Worm (Caenorhabditis elegans) whole organism, L2 larva: ENCODE data around the gene F53A10.2.

ENCODE experiments used
- F13H6.1 ChIP-seq: sonication (generic microtip); optimal IDR thresholded peaks from 2 replicates; lab custom pipeline; 2016; ENCODE audit warnings: missing genetic modification characterization, missing compliant biosample characterization
- R02D3.7 ChIP-seq: fragments of 150-350 bp; optimal IDR thresholded peaks from 2 replicates; lab custom pipeline; 2014; ENCODE audit warnings: missing biosample characterization, missing genetic modification characterization
- Y55F3AM.14 ChIP-seq: fragments of 200-800 bp; sonication (Bioruptor generic); optimal IDR thresholded peaks from 2 replicates; lab custom pipeline; 2018; ENCODE audit warnings: mild to moderate bottlenecking, missing genetic modification characterization, missing compliant biosample characterization
- ZK546.5 ChIP-seq: sonication (generic microtip); optimal IDR thresholded peaks from 2 replicates; lab custom pipeline; 2017; ENCODE audit warnings: missing biosample characterization, missing genetic modification characterization
- alr-1 ChIP-seq: fragments of 150-350 bp; optimal IDR thresholded peaks from 2 replicates; lab custom pipeline; 2014; ENCODE audit warnings: missing biosample characterization, missing genetic modification characterization
- blmp-1 ChIP-seq: sonication (generic microtip); optimal IDR thresholded peaks from 2 replicates; lab custom pipeline; 2017; ENCODE audit warnings: missing genetic modification characterization, mild to moderate bottlenecking, missing compliant biosample characterization, antibody characterized with exemption, moderate library complexity; ENCODE audit not compliant: insufficient read depth
- ceh-16 ChIP-seq: fragments of 150-350 bp; optimal IDR thresholded peaks from 2 replicates; lab custom pipeline; 2014; ENCODE audit warnings: missing biosample characterization, missing genetic modification characterization
- ceh-82 ChIP-seq: fragments of 150-350 bp; optimal IDR thresholded peaks from 2 replicates; lab custom pipeline; 2014; ENCODE audit warnings: missing biosample characterization, missing genetic modification characterization
- crh-2 ChIP-seq: sonication (generic microtip); optimal IDR thresholded peaks from 2 replicates; lab custom pipeline; 2017; ENCODE audit warnings: missing biosample characterization, missing genetic modification characterization
- dmd-4 ChIP-seq: sonication (generic microtip); optimal IDR thresholded peaks from 2 replicates; lab custom pipeline; 2017; ENCODE audit warnings: missing biosample characterization, missing genetic modification characterization
- egl-27 ChIP-seq: sonication (generic microtip); optimal IDR thresholded peaks from 3 replicates; lab custom pipeline; 2017; ENCODE audit warnings: missing biosample characterization, missing genetic modification reagents, missing genetic modification characterization
- elt-1 ChIP-seq: fragments of 150-350 bp; optimal IDR thresholded peaks from 2 replicates; lab custom pipeline; 2014; ENCODE audit warnings: missing biosample characterization, missing genetic modification characterization
- fos-1 ChIP-seq: fragments of 150-350 bp; optimal IDR thresholded peaks from 2 replicates; lab custom pipeline; 2014; ENCODE audit warnings: missing biosample characterization, missing genetic modification characterization
- lin-11 ChIP-seq: fragments of 150-350 bp; sonication (generic microtip); optimal IDR thresholded peaks from 2 replicates; lab custom pipeline; 2014; ENCODE audit warnings: missing biosample characterization, missing genetic modification characterization, inconsistent platforms, mixed read lengths
- lin-13 ChIP-seq: fragments of 150-350 bp; optimal IDR thresholded peaks from 2 replicates; lab custom pipeline; 2014; ENCODE audit warnings: missing biosample characterization, missing genetic modification reagents, missing genetic modification characterization
- lin-39 ChIP-seq: fragments of 150-350 bp; optimal IDR thresholded peaks from 2 replicates; lab custom pipeline; 2014; ENCODE audit warnings: missing biosample characterization, missing genetic modification reagents, missing genetic modification characterization
- nhr-10 ChIP-seq: sonication (generic microtip); optimal IDR thresholded peaks from 2 replicates; lab custom pipeline; 2017; ENCODE audit warnings: missing biosample characterization, missing genetic modification characterization
- nhr-11 ChIP-seq: fragments of 150-350 bp; optimal IDR thresholded peaks from 2 replicates; lab custom pipeline; 2014; ENCODE audit warnings: missing biosample characterization, missing genetic modification characterization
- nhr-12 ChIP-seq: fragments of 150-350 bp; optimal IDR thresholded peaks from 2 replicates; lab custom pipeline; 2014; ENCODE audit warnings: missing biosample characterization, missing genetic modification characterization
- nhr-129 ChIP-seq: fragments of 150-350 bp; optimal IDR thresholded peaks from 2 replicates; lab custom pipeline; 2014; ENCODE audit warnings: missing biosample characterization, missing genetic modification characterization
- nhr-23 ChIP-seq: fragments of 150-350 bp; optimal IDR thresholded peaks from 2 replicates; lab custom pipeline; 2014; ENCODE audit warnings: missing biosample characterization, missing genetic modification reagents, missing genetic modification characterization
- nhr-237 ChIP-seq: fragments of 150-350 bp; optimal IDR thresholded peaks from 2 replicates; lab custom pipeline; 2014; ENCODE audit warnings: missing biosample characterization, missing genetic modification characterization
- nhr-25 ChIP-seq: fragments of 150-350 bp; sonication (generic microtip); optimal IDR thresholded peaks from 3 replicates; lab custom pipeline; 2014; ENCODE audit warnings: missing biosample characterization, missing genetic modification characterization
- nhr-6 ChIP-seq: fragments of 150-350 bp; optimal IDR thresholded peaks from 2 replicates; lab custom pipeline; 2014; ENCODE audit warnings: missing biosample characterization, missing genetic modification characterization
- skn-1 ChIP-seq: sonication (generic microtip); optimal IDR thresholded peaks from 2 replicates; lab custom pipeline; 2017; ENCODE audit warnings: missing biosample characterization, missing genetic modification characterization
- sma-3 ChIP-seq: sonication (generic microtip); optimal IDR thresholded peaks from 2 replicates; lab custom pipeline; 2016; ENCODE audit warnings: missing genetic modification reagents, missing genetic modification characterization, missing compliant biosample characterization
- sma-9 ChIP-seq, 2 experiments: fragments of 150-350 bp in 1 of 2; sonication (generic microtip) in 1 of 2; optimal IDR thresholded peaks; 2 replicates each; lab custom pipeline; 2014 to 2016; ENCODE audit warnings: missing genetic modification characterization in 2 of 2, mild to moderate bottlenecking in 1 of 2, missing biosample characterization in 1 of 2, missing compliant biosample characterization in 1 of 2, missing genetic modification reagents in 1 of 2, moderate library complexity in 1 of 2
- snpc-4 ChIP-seq: fragments of 150-350 bp; optimal IDR thresholded peaks from 2 replicates; lab custom pipeline; 2014; ENCODE audit warnings: missing biosample characterization, missing genetic modification characterization
- unc-39 ChIP-seq: fragments of 150-350 bp; optimal IDR thresholded peaks from 2 replicates; lab custom pipeline; 2014; ENCODE audit warnings: missing biosample characterization, missing genetic modification characterization
- zag-1 ChIP-seq: fragments of 150-350 bp; optimal IDR thresholded peaks from 2 replicates; lab custom pipeline; 2014; ENCODE audit warnings: missing biosample characterization, missing genetic modification characterization
- ztf-1 ChIP-seq: fragments of 200-800 bp; sonication (Bioruptor generic); conservative IDR thresholded peaks from 2 replicates; pipeline ENCODE4 v1.3.6; 2022; ENCODE audit warnings: missing genetic modification characterization, missing compliant biosample characterization
- ztf-11 ChIP-seq: sonication (generic microtip); optimal IDR thresholded peaks from 2 replicates; lab custom pipeline; 2017; ENCODE audit warnings: missing biosample characterization, missing genetic modification characterization
- ztf-4 ChIP-seq: fragments of 150-350 bp; optimal IDR thresholded peaks from 2 replicates; lab custom pipeline; 2014; ENCODE audit warnings: missing biosample characterization, missing genetic modification characterization

F53A10.2 gene

ce11 chrII:1159718-1160117 is 37.5 kb upstream of the F53A10.2 start:
- TF ChIP-seq fos-1 (tag; lab: Kevin White, UChicago) (peak; percentile 48), nhr-10 (no peak)

DNA sequence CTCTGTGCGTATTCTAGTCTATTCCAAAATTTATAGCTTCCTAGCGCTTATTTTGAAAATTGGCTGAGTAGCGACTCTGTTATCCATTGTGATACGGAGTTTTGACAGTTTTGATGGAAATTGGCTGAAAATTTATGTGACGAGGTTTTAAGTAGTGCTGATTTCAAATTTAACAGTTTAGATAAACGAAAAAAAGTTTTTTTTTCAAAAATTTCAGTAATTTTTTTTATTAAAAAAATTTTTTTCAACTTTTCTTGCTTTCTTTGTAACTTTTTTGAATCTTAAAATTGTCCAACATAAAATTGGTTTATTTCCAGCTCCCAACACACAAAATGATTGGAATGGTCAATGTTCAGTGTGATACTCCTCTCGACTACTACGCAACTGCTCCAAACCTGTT is 33.9 kb upstream of the F53A10.2 start, which contains the start of gene T23F4.2:
Gene T23F4.2 (plus strand): TSS at position 301 of the 400 bp plus-strand sequence.
- TF ChIP-seq ztf-1 (GFP tag; lab: Robert Waterston, UW) = no peak
- TF ChIP-seq blmp-1 (tag; lab: Kevin White, UChicago) = no peak
- TF ChIP-seq dmd-4 (tag; lab: Kevin White, UChicago) = no peak
- TF ChIP-seq sma-3 (GFP tag; lab: Kevin White, UChicago) = no peak
- TF ChIP-seq nhr-23 (tag; lab: Kevin White, UChicago) = no peak
- TF ChIP-seq lin-39 (tag; lab: Kevin White, UChicago) = no peak

- TF ChIP-seq snpc-4 (tag; lab: Kevin White, UChicago) = no peak
- no peak for TF ChIP-seq lin-39 (tag; lab: Kevin White, UChicago)
- TF ChIP-seq elt-1 = no peak
- TF ChIP-seq nhr-12 (tag; lab: Kevin White, UChicago) = no peak
- no peak for TF ChIP-seq lin-11 (tag; lab: Kevin White, UChicago)
- no peak for TF ChIP-seq nhr-129 (tag; lab: Kevin White, UChicago)
- no peak for TF ChIP-seq skn-1 (tag; lab: Kevin White, UChicago)
- no peak for TF ChIP-seq nhr-25 (tag; lab: Kevin White, UChicago)
- no peak for TF ChIP-seq unc-39 (tag; lab: Kevin White, UChicago)
- no peak for TF ChIP-seq dmd-4 (tag; lab: Kevin White, UChicago)
- no peak for TF ChIP-seq lin-13 (GFP tag; lab: Kevin White, UChicago)
- no peak for TF ChIP-seq ceh-16
- no peak for TF ChIP-seq R02D3.7 (tag; lab: Kevin White, UChicago)
- TF ChIP-seq nhr-11 (tag; lab: Kevin White, UChicago) = no peak
- TF ChIP-seq, all 48 proteins: peak for 0
Observed at ce11 chrII:1170842-1171241, 26.3 kb upstream of the F53A10.2 start.

DNA sequence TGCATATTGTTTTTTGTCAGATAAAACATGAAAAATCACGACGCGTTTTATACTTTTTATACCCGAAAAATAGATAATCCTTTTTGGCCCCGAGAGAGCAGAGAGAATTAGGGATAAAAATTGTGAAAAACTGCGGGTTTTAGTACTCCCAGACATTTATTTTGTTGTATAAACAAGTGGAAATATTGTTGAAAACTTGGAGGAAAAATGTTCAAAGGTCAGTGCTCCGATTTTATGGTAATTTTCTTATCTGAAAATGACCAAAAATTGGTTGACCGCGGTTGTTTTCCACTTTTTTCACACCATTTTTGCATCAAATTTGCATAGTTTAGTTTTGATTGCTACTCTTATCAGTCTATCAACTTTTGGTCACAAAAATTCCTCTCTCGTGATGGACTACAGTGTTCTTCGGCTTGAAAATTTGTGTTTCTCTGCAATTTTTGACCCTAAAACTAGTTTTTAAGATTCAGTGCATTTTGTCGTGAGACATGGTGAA is 25.0 kb upstream of the F53A10.2 start, which contains the start of gene dlhd-1:
Gene dlhd-1 (minus strand): TSS at position 51 of the 496 bp plus-strand sequence.
- TF ChIP-seq snpc-4 (tag; lab: Kevin White, UChicago) (no peak), crh-2 (no peak), nhr-23 (tag; lab: Kevin White, UChicago) (no peak), sma-9 (GFP tag; optimal IDR thresholded peaks at IDR 0.05; lab: Kevin White, UChicago) (no peak), sma-9 (tag; optimal IDR thresholded peaks at IDR 0.05; lab: Kevin White, UChicago) (no peak), fos-1 (tag; lab: Kevin White, UChicago) (peak; percentile 43), ztf-4 (tag; lab: Kevin White, UChicago) (no peak), nhr-6 (no peak), dmd-4 (tag; lab: Kevin White, UChicago) (no peak)

ce11 chrII:1179223-1179622 is 18.0 kb upstream of the F53A10.2 start, which contains the start of gene nas-27:
TSS of gene nas-27 (minus strand) at chrII:1179323.
- no peak for TF ChIP-seq ztf-4 (tag; lab: Kevin White, UChicago)
- no peak for TF ChIP-seq nhr-237 (tag; lab: Kevin White, UChicago)
- TF ChIP-seq ceh-82 (tag; lab: Kevin White, UChicago) = no peak
- no peak for TF ChIP-seq nhr-6
- TF ChIP-seq fos-1 (tag; lab: Kevin White, UChicago) = no peak
- no peak for TF ChIP-seq Y55F3AM.14 (GFP tag; lab: Kevin White, UChicago)
- TF ChIP-seq nhr-10 = no peak
- TF ChIP-seq blmp-1 (tag; lab: Kevin White, UChicago) = no peak
- TF ChIP-seq egl-27 (tag; lab: Kevin White, UChicago) = no peak
- no peak for TF ChIP-seq ZK546.5
- TF ChIP-seq nhr-129 (tag; lab: Kevin White, UChicago) = no peak
- TF ChIP-seq zag-1 (tag; lab: Kevin White, UChicago) = no peak
- TF ChIP-seq alr-1 = no peak
- TF ChIP-seq ztf-11 (tag; lab: Kevin White, UChicago) = no peak
- TF ChIP-seq nhr-25 (tag; lab: Kevin White, UChicago) = no peak
- TF ChIP-seq F13H6.1 (tag; lab: Kevin White, UChicago) = no peak
- no peak for TF ChIP-seq sma-3 (GFP tag; lab: Kevin White, UChicago)
